Worm (Caenorhabditis elegans) whole organism, L2 larva: ENCODE measurements around the gene F57E7.4.

ENCODE experiments used
- C34F6.9 ChIP-seq: fragments of 150-350 bp; optimal IDR thresholded peaks from 2 replicates; lab custom pipeline; 2014; ENCODE audit warnings: missing biosample characterization, missing genetic modification characterization
- Y55F3AM.14 ChIP-seq: fragments of 200-800 bp; sonication (Bioruptor generic); optimal IDR thresholded peaks from 2 replicates; lab custom pipeline; 2018; ENCODE audit warnings: mild to moderate bottlenecking, missing genetic modification characterization, missing compliant biosample characterization
- ZK546.5 ChIP-seq: sonication (generic microtip); optimal IDR thresholded peaks from 2 replicates; lab custom pipeline; 2017; ENCODE audit warnings: missing biosample characterization, missing genetic modification characterization
- alr-1 ChIP-seq: fragments of 150-350 bp; optimal IDR thresholded peaks from 2 replicates; lab custom pipeline; 2014; ENCODE audit warnings: missing biosample characterization, missing genetic modification characterization
- aly-2 ChIP-seq: fragments of 150-350 bp; optimal IDR thresholded peaks from 2 replicates; lab custom pipeline; 2014; ENCODE audit warnings: missing biosample characterization, missing genetic modification characterization
- ama-1 ChIP-seq: fragments of 150-350 bp; optimal IDR thresholded peaks from 2 replicates; lab custom pipeline; 2018; ENCODE audit warnings: inconsistent platforms
- ceh-16 ChIP-seq: fragments of 150-350 bp; optimal IDR thresholded peaks from 2 replicates; lab custom pipeline; 2014; ENCODE audit warnings: missing biosample characterization, missing genetic modification characterization
- ceh-82 ChIP-seq: fragments of 150-350 bp; optimal IDR thresholded peaks from 2 replicates; lab custom pipeline; 2014; ENCODE audit warnings: missing biosample characterization, missing genetic modification characterization
- crh-2 ChIP-seq: sonication (generic microtip); optimal IDR thresholded peaks from 2 replicates; lab custom pipeline; 2017; ENCODE audit warnings: missing biosample characterization, missing genetic modification characterization
- dmd-4 ChIP-seq: sonication (generic microtip); optimal IDR thresholded peaks from 2 replicates; lab custom pipeline; 2017; ENCODE audit warnings: missing biosample characterization, missing genetic modification characterization
- egl-27 ChIP-seq: sonication (generic microtip); optimal IDR thresholded peaks from 3 replicates; lab custom pipeline; 2017; ENCODE audit warnings: missing biosample characterization, missing genetic modification reagents, missing genetic modification characterization
- elt-1 ChIP-seq: fragments of 150-350 bp; optimal IDR thresholded peaks from 2 replicates; lab custom pipeline; 2014; ENCODE audit warnings: missing biosample characterization, missing genetic modification characterization
- fos-1 ChIP-seq: fragments of 150-350 bp; optimal IDR thresholded peaks from 2 replicates; lab custom pipeline; 2014; ENCODE audit warnings: missing biosample characterization, missing genetic modification characterization
- lin-11 ChIP-seq: fragments of 150-350 bp; sonication (generic microtip); optimal IDR thresholded peaks from 2 replicates; lab custom pipeline; 2014; ENCODE audit warnings: missing biosample characterization, missing genetic modification characterization, inconsistent platforms, mixed read lengths
- lin-39 ChIP-seq: fragments of 150-350 bp; optimal IDR thresholded peaks from 2 replicates; lab custom pipeline; 2014; ENCODE audit warnings: missing biosample characterization, missing genetic modification reagents, missing genetic modification characterization
- lsy-2 ChIP-seq, 2 experiments: fragments of 150-350 bp in 1 of 2; sonication (generic microtip) in 1 of 2; optimal IDR thresholded peaks; 2 replicates each; lab custom pipeline; 2014 to 2017; ENCODE audit warnings: missing biosample characterization in 2 of 2, missing genetic modification characterization in 2 of 2
- mab-5 ChIP-seq: fragments of 150-350 bp; optimal IDR thresholded peaks from 2 replicates; lab custom pipeline; 2014; ENCODE audit warnings: missing biosample characterization, missing genetic modification characterization
- mdl-1 ChIP-seq, 2 experiments: fragments of 150-350 bp in 1 of 2; sonication (generic microtip) in 1 of 2; optimal IDR thresholded peaks; 2 replicates each; lab custom pipeline; 2017; ENCODE audit warnings: missing biosample characterization in 2 of 2, missing genetic modification characterization in 2 of 2
- nhr-10 ChIP-seq: sonication (generic microtip); optimal IDR thresholded peaks from 2 replicates; lab custom pipeline; 2017; ENCODE audit warnings: missing biosample characterization, missing genetic modification characterization
- nhr-11 ChIP-seq: fragments of 150-350 bp; optimal IDR thresholded peaks from 2 replicates; lab custom pipeline; 2014; ENCODE audit warnings: missing biosample characterization, missing genetic modification characterization
- nhr-12 ChIP-seq: fragments of 150-350 bp; optimal IDR thresholded peaks from 2 replicates; lab custom pipeline; 2014; ENCODE audit warnings: missing biosample characterization, missing genetic modification characterization
- nhr-129 ChIP-seq: fragments of 150-350 bp; optimal IDR thresholded peaks from 2 replicates; lab custom pipeline; 2014; ENCODE audit warnings: missing biosample characterization, missing genetic modification characterization
- nhr-21 ChIP-seq: fragments of 150-350 bp; optimal IDR thresholded peaks from 2 replicates; lab custom pipeline; 2014; ENCODE audit warnings: missing biosample characterization, missing genetic modification characterization
- nhr-23 ChIP-seq: fragments of 150-350 bp; optimal IDR thresholded peaks from 2 replicates; lab custom pipeline; 2014; ENCODE audit warnings: missing biosample characterization, missing genetic modification reagents, missing genetic modification characterization
- nhr-237 ChIP-seq: fragments of 150-350 bp; optimal IDR thresholded peaks from 2 replicates; lab custom pipeline; 2014; ENCODE audit warnings: missing biosample characterization, missing genetic modification characterization
- nhr-25 ChIP-seq: fragments of 150-350 bp; sonication (generic microtip); optimal IDR thresholded peaks from 3 replicates; lab custom pipeline; 2014; ENCODE audit warnings: missing biosample characterization, missing genetic modification characterization
- nhr-6 ChIP-seq: fragments of 150-350 bp; optimal IDR thresholded peaks from 2 replicates; lab custom pipeline; 2014; ENCODE audit warnings: missing biosample characterization, missing genetic modification characterization
- sem-4 ChIP-seq: fragments of 150-350 bp; optimal IDR thresholded peaks from 2 replicates; lab custom pipeline; 2014; ENCODE audit warnings: missing biosample characterization, missing genetic modification reagents, missing genetic modification characterization
- skn-1 ChIP-seq: sonication (generic microtip); optimal IDR thresholded peaks from 2 replicates; lab custom pipeline; 2017; ENCODE audit warnings: missing biosample characterization, missing genetic modification characterization
- sma-3 ChIP-seq: sonication (generic microtip); optimal IDR thresholded peaks from 2 replicates; lab custom pipeline; 2016; ENCODE audit warnings: missing genetic modification reagents, missing genetic modification characterization, missing compliant biosample characterization
- sma-9 ChIP-seq, 2 experiments: fragments of 150-350 bp in 1 of 2; sonication (generic microtip) in 1 of 2; optimal IDR thresholded peaks; 2 replicates each; lab custom pipeline; 2014 to 2016; ENCODE audit warnings: missing genetic modification characterization in 2 of 2, mild to moderate bottlenecking in 1 of 2, missing biosample characterization in 1 of 2, missing compliant biosample characterization in 1 of 2, missing genetic modification reagents in 1 of 2, moderate library complexity in 1 of 2
- snpc-4 ChIP-seq: fragments of 150-350 bp; optimal IDR thresholded peaks from 2 replicates; lab custom pipeline; 2014; ENCODE audit warnings: missing biosample characterization, missing genetic modification characterization
- unc-39 ChIP-seq: fragments of 150-350 bp; optimal IDR thresholded peaks from 2 replicates; lab custom pipeline; 2014; ENCODE audit warnings: missing biosample characterization, missing genetic modification characterization
- unc-55 ChIP-seq: fragments of 150-350 bp; sonication (generic microtip); optimal IDR thresholded peaks from 3 replicates; lab custom pipeline; 2014; ENCODE audit warnings: missing biosample characterization, missing genetic modification reagents, missing genetic modification characterization
- unc-62 ChIP-seq: fragments of 150-350 bp; optimal IDR thresholded peaks from 2 replicates; lab custom pipeline; 2014; ENCODE audit warnings: missing biosample characterization, missing genetic modification reagents, missing genetic modification characterization
- ztf-1 ChIP-seq: fragments of 200-800 bp; sonication (Bioruptor generic); conservative IDR thresholded peaks from 2 replicates; pipeline ENCODE4 v1.3.6; 2022; ENCODE audit warnings: missing genetic modification characterization, missing compliant biosample characterization
- ztf-4 ChIP-seq: fragments of 150-350 bp; optimal IDR thresholded peaks from 2 replicates; lab custom pipeline; 2014; ENCODE audit warnings: missing biosample characterization, missing genetic modification characterization

Gene F57E7.4

ce11 chrV:16480919-16481630 is at the start of gene F57E7.4, which contains the start of gene spig-6:
Gene F57E7.4 (minus strand): TSS chrV:16481019.
Gene spig-6 (plus strand): TSS chrV:16481580.
- no peak for TF ChIP-seq aly-2 (tag; lab: Kevin White, UChicago)
- TF ChIP-seq C34F6.9 = no peak
- TF ChIP-seq mdl-1 (tag; optimal IDR thresholded peaks at IDR 0.05; lab: Kevin White, UChicago) = no peak
- TF ChIP-seq elt-1 (tag; lab: Kevin White, UChicago) = no peak
- TF ChIP-seq sem-4 (tag; lab: Kevin White, UChicago) = no peak
- no peak for TF ChIP-seq lin-11 (tag; lab: Kevin White, UChicago)
- TF ChIP-seq skn-1 (tag; lab: Kevin White, UChicago) = no peak
- no peak for TF ChIP-seq ztf-4 (tag; lab: Kevin White, UChicago)
- TF ChIP-seq ZK546.5 = no peak
- no peak for TF ChIP-seq sma-3
- no peak for TF ChIP-seq unc-39
- no peak for TF ChIP-seq fos-1
- no peak for TF ChIP-seq nhr-21 (tag; lab: Kevin White, UChicago)

DNA sequence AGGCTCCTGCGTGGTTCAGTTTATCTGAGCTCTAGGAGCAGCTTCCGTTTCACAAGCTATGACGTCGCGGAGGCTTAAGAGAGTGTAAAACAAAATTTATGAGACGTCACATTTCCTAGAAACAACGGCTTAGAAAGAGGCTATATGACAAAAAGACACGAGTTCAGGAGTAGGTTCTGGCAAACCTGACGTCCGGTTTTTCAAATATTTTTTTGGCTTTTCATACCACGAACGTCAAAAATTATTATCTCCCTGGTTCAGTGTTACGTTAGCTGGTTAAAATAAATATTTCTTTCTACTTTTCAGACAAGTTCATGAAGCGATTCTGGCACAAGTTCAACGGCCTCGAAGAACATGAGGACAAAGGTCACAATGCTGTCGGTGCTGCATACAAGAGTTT is 47.0 kb upstream of the F57E7.4 start, which contains the start of gene F36D3.16:
Gene F36D3.16, plus strand, starts transcription at position 301 of the 400 bp plus-strand sequence.
- TF ChIP-seq ztf-1 (GFP tag; lab: Robert Waterston, UW) (no peak), nhr-12 (no peak), C34F6.9 (no peak), ceh-16 (tag; lab: Kevin White, UChicago) (no peak), skn-1 (tag; lab: Kevin White, UChicago) (no peak), crh-2 (tag; lab: Kevin White, UChicago) (no peak), dmd-4 (tag; lab: Kevin White, UChicago) (no peak), mab-5 (tag; lab: Kevin White, UChicago) (no peak), sem-4 (tag; lab: Kevin White, UChicago) (no peak), egl-27 (tag; lab: Kevin White, UChicago) (no peak), nhr-21 (tag; lab: Kevin White, UChicago) (no peak), unc-62 (GFP tag; lab: Kevin White, UChicago) (no peak), nhr-10 (tag; lab: Kevin White, UChicago) (no peak)

DNA sequence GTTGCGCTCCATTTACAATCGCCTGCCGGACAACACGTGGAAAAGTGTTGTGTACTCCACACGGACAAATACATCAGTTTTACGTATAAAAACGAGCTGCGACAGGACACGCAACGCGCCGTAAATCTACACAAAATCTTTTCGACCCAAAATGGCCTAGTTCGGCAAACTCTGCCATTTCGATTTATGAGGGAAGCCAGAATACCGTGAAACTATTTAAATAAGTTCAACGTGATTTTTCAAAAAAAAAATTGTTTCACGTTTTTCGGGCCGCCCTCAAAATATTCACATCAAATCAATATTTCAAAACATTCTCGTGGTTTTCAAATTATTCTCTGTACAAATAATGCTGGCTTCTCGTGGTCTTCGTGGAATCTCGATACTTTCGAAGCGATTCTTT is 46.0 kb upstream of the F57E7.4 start, which contains the start of gene F36D3.8:
Gene F36D3.8, plus strand, starts transcription at position 301 of the 400 bp plus-strand sequence.
- no peak for TF ChIP-seq lsy-2 (tag; optimal IDR thresholded peaks at IDR 0.05; lab: Kevin White, UChicago)
- no peak for TF ChIP-seq nhr-25 (tag; lab: Kevin White, UChicago)
- no peak for TF ChIP-seq Y55F3AM.14 (GFP tag; lab: Kevin White, UChicago)
- no peak for TF ChIP-seq nhr-11 (tag; lab: Kevin White, UChicago)
- no peak for TF ChIP-seq ztf-4 (tag; lab: Kevin White, UChicago)
- TF ChIP-seq nhr-23 (tag; lab: Kevin White, UChicago) = no peak
- TF ChIP-seq sma-9 (GFP tag; optimal IDR thresholded peaks at IDR 0.05; lab: Kevin White, UChicago) = no peak
- TF ChIP-seq sma-9 (tag; optimal IDR thresholded peaks at IDR 0.05; lab: Kevin White, UChicago) = no peak
- TF ChIP-seq skn-1 (tag; lab: Kevin White, UChicago) = no peak
- TF ChIP-seq ceh-82 (tag; lab: Kevin White, UChicago) = no peak
- no peak for TF ChIP-seq ama-1 (lab: Kevin White, UChicago)
- TF ChIP-seq ztf-1 (GFP tag; lab: Robert Waterston, UW) = no peak
- no peak for TF ChIP-seq mab-5 (tag; lab: Kevin White, UChicago)
- no peak for TF ChIP-seq unc-55
- TF ChIP-seq ZK546.5 = no peak
- no peak for TF ChIP-seq snpc-4 (tag; lab: Kevin White, UChicago)
- TF ChIP-seq alr-1 (tag; lab: Kevin White, UChicago) = no peak
- no peak for TF ChIP-seq nhr-129
- no peak for TF ChIP-seq ceh-16 (tag; lab: Kevin White, UChicago)
- TF ChIP-seq, all 48 proteins: peak for 0

DNA sequence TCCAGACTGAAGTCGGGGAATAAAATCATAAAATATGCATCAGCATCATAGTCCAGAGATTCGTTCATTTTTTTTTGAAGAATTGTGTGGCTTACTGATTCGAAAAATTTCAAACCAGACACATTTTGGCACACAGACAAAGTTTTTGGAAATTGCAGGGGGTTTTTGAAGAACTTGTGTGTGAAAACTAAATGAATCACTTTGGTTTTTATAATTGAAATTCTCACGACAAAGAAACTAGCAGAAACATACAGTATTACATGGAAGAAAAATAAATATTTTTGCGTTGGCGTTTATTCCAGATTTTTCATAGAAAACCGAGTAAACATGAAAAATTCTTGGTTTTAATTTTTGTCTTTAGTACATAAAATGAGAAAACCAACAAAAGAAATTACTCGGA is 41.4 kb upstream of the F57E7.4 start, which contains the start of gene srw-34:
Gene srw-34, minus strand, starts transcription at position 101 of the 400 bp plus-strand sequence.
- TF ChIP-seq nhr-237 (tag; lab: Kevin White, UChicago) (no peak), ama-1 (lab: Kevin White, UChicago) (no peak), nhr-6 (tag; lab: Kevin White, UChicago) (no peak), lin-39 (tag; lab: Kevin White, UChicago) (no peak), unc-55 (no peak), sem-4 (tag; lab: Kevin White, UChicago) (no peak)
- TF ChIP-seq, all 48 proteins: peak for 0
